Fruit fly (Drosophila melanogaster) Kc167 (cell line): Measurements from ENCODE around the gene Pop2.

Source experiments
- h ChIP-seq: fragments of >200 bp; optimal IDR thresholded peaks from 3 replicates; lab custom pipeline; 2018; ENCODE audit warnings: missing external identifiers
- psq ChIP-seq: fragments of >200 bp; optimal IDR thresholded peaks from 2 replicates; lab custom pipeline; 2017; ENCODE audit warnings: missing external identifiers
- ttk ChIP-seq: sonication (Bioruptor generic); optimal IDR thresholded peaks from 2 replicates; lab custom pipeline; 2017; ENCODE audit warnings: missing external identifiers

- no peak for TF ChIP-seq ttk
- no peak for TF ChIP-seq h (lab: Kevin White, UChicago)
- TF ChIP-seq psq (lab: Kevin White, UChicago): no peak
These were observed 36.6 kb downstream of the Pop2 start, which contains the start of gene prc for dm6 chr3L:11966104-11966503.
